Worm (Caenorhabditis elegans) whole organism, mixed stage, embryonic: ENCODE data around the gene clh-4.

Experiments used
- M03D4.4 ChIP-seq: sonication (generic microtip); optimal IDR thresholded peaks from 2 replicates; lab custom pipeline; 2017; ENCODE audit warnings: mild to moderate bottlenecking, missing genetic modification characterization, missing compliant biosample characterization
- bed-3 ChIP-seq: fragments of 200-800 bp; sonication (Bioruptor generic); optimal IDR thresholded peaks from 3 replicates; lab custom pipeline; 2018; ENCODE audit warnings: mild to moderate bottlenecking, missing genetic modification characterization, moderate library complexity, missing compliant biosample characterization
- blmp-1 ChIP-seq: fragments of 150-350 bp; optimal IDR thresholded peaks from 2 replicates; lab custom pipeline; 2014; ENCODE audit warnings: missing biosample characterization, missing genetic modification characterization
- ceh-43 ChIP-seq: fragments of 200-800 bp; sonication (Bioruptor generic); optimal IDR thresholded peaks from 2 replicates; lab custom pipeline; 2018; ENCODE audit warnings: mild to moderate bottlenecking, missing genetic modification characterization, moderate library complexity, missing compliant biosample characterization
- ceh-83 ChIP-seq: fragments of 200-800 bp; sonication (Bioruptor generic); optimal IDR thresholded peaks from 2 replicates; lab custom pipeline; 2018; ENCODE audit warnings: mild to moderate bottlenecking, missing genetic modification characterization, missing compliant biosample characterization
- ces-1 ChIP-seq: fragments of 150-350 bp; optimal IDR thresholded peaks from 2 replicates; lab custom pipeline; 2014; ENCODE audit warnings: missing biosample characterization, missing genetic modification reagents, missing genetic modification characterization
- cnd-1 ChIP-seq: fragments of 200-800 bp; sonication (Bioruptor generic); optimal IDR thresholded peaks from 2 replicates; lab custom pipeline; 2018; ENCODE audit warnings: mild to moderate bottlenecking, missing genetic modification characterization, missing compliant biosample characterization
- drap-1 ChIP-seq: fragments of 200-800 bp; sonication (Bioruptor generic); optimal IDR thresholded peaks from 3 replicates; lab custom pipeline; 2018; ENCODE audit warnings: mild to moderate bottlenecking, missing genetic modification characterization, missing compliant biosample characterization
- elt-1 ChIP-seq: sonication (generic microtip); optimal IDR thresholded peaks from 2 replicates; lab custom pipeline; 2017; ENCODE audit warnings: missing genetic modification characterization, mild to moderate bottlenecking, missing compliant biosample characterization, antibody characterized with exemption, moderate library complexity, borderline replicate concordance; ENCODE audit not compliant: insufficient read depth
- elt-3 ChIP-seq: fragments of 150-350 bp; optimal IDR thresholded peaks from 2 replicates; lab custom pipeline; 2014; ENCODE audit warnings: missing biosample characterization, missing genetic modification characterization
- flh-1 ChIP-seq: fragments of 200-800 bp; sonication (Bioruptor generic); optimal IDR thresholded peaks from 2 replicates; lab custom pipeline; 2018; ENCODE audit warnings: mild to moderate bottlenecking, missing genetic modification characterization, moderate library complexity, missing compliant biosample characterization
- ham-2 ChIP-seq: fragments of 200-800 bp; sonication (Bioruptor generic); optimal IDR thresholded peaks from 2 replicates; lab custom pipeline; 2018; ENCODE audit warnings: mild to moderate bottlenecking, missing genetic modification characterization, missing compliant biosample characterization
- hlh-1 ChIP-seq: fragments of 150-350 bp; optimal IDR thresholded peaks from 2 replicates; lab custom pipeline; 2014; ENCODE audit warnings: missing biosample characterization, missing genetic modification reagents, missing genetic modification characterization
- lin-13 ChIP-seq: fragments of 150-350 bp; optimal IDR thresholded peaks from 2 replicates; lab custom pipeline; 2014; ENCODE audit warnings: missing biosample characterization, missing genetic modification characterization
- lin-32 ChIP-seq: fragments of 200-800 bp; sonication (Bioruptor generic); optimal IDR thresholded peaks from 2 replicates; lab custom pipeline; 2018; ENCODE audit warnings: mild to moderate bottlenecking, missing genetic modification characterization, missing compliant biosample characterization
- lsy-2 ChIP-seq: fragments of 150-350 bp; optimal IDR thresholded peaks from 2 replicates; lab custom pipeline; 2014; ENCODE audit warnings: missing biosample characterization, missing genetic modification characterization
- mab-5 ChIP-seq: fragments of 150-350 bp; optimal IDR thresholded peaks from 2 replicates; lab custom pipeline; 2014; ENCODE audit warnings: missing biosample characterization, missing genetic modification characterization
- mep-1 ChIP-seq: fragments of 150-350 bp; optimal IDR thresholded peaks from 2 replicates; lab custom pipeline; 2017; ENCODE audit warnings: missing biosample characterization, missing genetic modification reagents, missing genetic modification characterization, inconsistent platforms
- mls-2 ChIP-seq: sonication (generic microtip); optimal IDR thresholded peaks from 2 replicates; lab custom pipeline; 2016; ENCODE audit warnings: mild to moderate bottlenecking, missing genetic modification characterization, moderate library complexity, missing compliant biosample characterization
- nhr-12 ChIP-seq: fragments of 150-350 bp; optimal IDR thresholded peaks from 2 replicates; lab custom pipeline; 2014; ENCODE audit warnings: missing biosample characterization, missing genetic modification characterization
- nhr-2 ChIP-seq: fragments of 150-350 bp; optimal IDR thresholded peaks from 2 replicates; lab custom pipeline; 2014; ENCODE audit warnings: missing biosample characterization, missing genetic modification characterization
- nhr-237 ChIP-seq: fragments of 150-350 bp; optimal IDR thresholded peaks from 2 replicates; lab custom pipeline; 2014; ENCODE audit warnings: missing biosample characterization, missing genetic modification characterization
- nhr-28 ChIP-seq: fragments of 150-350 bp; optimal IDR thresholded peaks from 2 replicates; lab custom pipeline; 2014; ENCODE audit warnings: missing biosample characterization, missing genetic modification characterization
- sem-2 ChIP-seq: fragments of 200-800 bp; sonication (Bioruptor generic); optimal IDR thresholded peaks from 2 replicates; lab custom pipeline; 2018; ENCODE audit warnings: mild to moderate bottlenecking, missing genetic modification characterization, missing compliant biosample characterization
- snpc-4 ChIP-seq: fragments of 150-350 bp; optimal IDR thresholded peaks from 2 replicates; lab custom pipeline; 2014; ENCODE audit warnings: missing biosample characterization, missing genetic modification characterization
- sptf-1 ChIP-seq: sonication (generic microtip); optimal IDR thresholded peaks from 2 replicates; lab custom pipeline; 2017; ENCODE audit warnings: mild to moderate bottlenecking, missing genetic modification characterization, moderate library complexity, missing compliant biosample characterization
- tbx-8 ChIP-seq: fragments of 200-800 bp; sonication (Bioruptor generic); optimal IDR thresholded peaks from 2 replicates; lab custom pipeline; 2018; ENCODE audit warnings: mild to moderate bottlenecking, missing genetic modification characterization, moderate library complexity, missing compliant biosample characterization
- unc-120 ChIP-seq: sonication (generic microtip); optimal IDR thresholded peaks from 2 replicates; lab custom pipeline; 2017; ENCODE audit warnings: missing genetic modification characterization, missing compliant biosample characterization; ENCODE audit not compliant: poor library complexity, severe bottlenecking
- unc-39 ChIP-seq: fragments of 150-350 bp; optimal IDR thresholded peaks from 2 replicates; lab custom pipeline; 2014; ENCODE audit warnings: missing biosample characterization, missing genetic modification characterization
- unc-62 ChIP-seq: fragments of 150-350 bp; optimal IDR thresholded peaks from 2 replicates; lab custom pipeline; 2014; ENCODE audit warnings: missing biosample characterization, missing genetic modification reagents, missing genetic modification characterization
- zip-8 ChIP-seq: fragments of 150-350 bp; optimal IDR thresholded peaks from 2 replicates; lab custom pipeline; 2014; ENCODE audit warnings: missing biosample characterization, missing genetic modification characterization
- ztf-11 ChIP-seq: fragments of 150-350 bp; optimal IDR thresholded peaks from 2 replicates; lab custom pipeline; 2014; ENCODE audit warnings: missing biosample characterization, missing genetic modification characterization

The clh-4 gene

DNA sequence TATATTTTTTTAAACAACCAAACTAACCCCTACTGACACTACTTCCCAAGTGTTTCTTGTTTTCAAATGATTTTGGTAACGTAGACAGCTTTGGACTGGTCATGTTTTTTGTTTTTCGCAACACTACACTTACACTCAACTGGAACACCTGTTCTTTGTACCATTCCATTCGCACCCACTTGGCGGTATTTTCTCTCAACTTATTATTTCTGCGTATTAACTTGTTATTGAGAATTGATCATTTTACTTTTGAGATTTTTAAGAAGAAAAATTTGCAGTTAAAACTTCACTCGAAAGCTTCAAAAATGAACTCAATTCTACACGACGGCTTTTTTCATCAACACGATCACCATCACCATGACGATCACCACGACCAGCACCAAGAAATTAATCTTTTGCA is 34.5 kb upstream of the clh-4 start, which contains the start of gene ZK470.2:
Gene ZK470.2, plus strand, starts transcription at position 301 of the 400 bp plus-strand sequence.
- TF ChIP-seq mep-1 (tag; lab: Kevin White, UChicago) (no peak), bed-3 (no peak), nhr-12 (tag; lab: Kevin White, UChicago) (no peak), sem-2 (GFP tag; lab: Kevin White, UChicago) (no peak), lsy-2 (tag; lab: Kevin White, UChicago) (no peak), nhr-28 (no peak), M03D4.4 (no peak), mls-2 (tag; lab: Kevin White, UChicago) (no peak), sptf-1 (no peak), elt-3 (no peak), cnd-1 (tag; lab: Kevin White, UChicago) (no peak), elt-1 (tag; lab: Kevin White, UChicago) (no peak), lin-13 (tag; lab: Kevin White, UChicago) (no peak), snpc-4 (no peak), nhr-237 (tag; lab: Kevin White, UChicago) (no peak), unc-120 (tag; lab: Kevin White, UChicago) (no peak), unc-62 (no peak), unc-39 (tag; lab: Kevin White, UChicago) (no peak)

DNA sequence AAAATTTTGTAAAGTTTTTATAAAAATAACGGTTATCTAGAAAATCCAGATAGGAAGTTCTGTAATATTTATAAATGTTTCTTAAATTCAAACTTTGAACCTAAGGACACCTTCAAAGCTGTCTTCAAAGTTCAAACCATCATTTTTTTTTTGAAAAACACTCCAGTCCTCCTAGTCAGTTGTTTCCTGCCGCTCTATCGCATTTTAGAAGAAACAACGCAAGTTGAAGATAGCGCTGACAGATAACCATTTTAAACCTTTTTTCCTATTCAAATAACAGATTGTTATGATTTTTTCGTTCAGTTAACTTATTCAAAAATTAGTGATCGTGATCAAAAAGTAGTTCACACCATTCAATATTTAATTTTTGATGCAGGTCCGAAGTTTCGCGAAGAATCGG is 33.0 kb upstream of the clh-4 start:
- TF ChIP-seq bed-3 (no peak), ceh-83 (GFP tag; lab: Kevin White, UChicago) (no peak), nhr-237 (tag; lab: Kevin White, UChicago) (no peak), elt-3 (no peak), zip-8 (no peak), snpc-4 (no peak), ces-1 (GFP tag; lab: Kevin White, UChicago) (no peak), hlh-1 (no peak), ham-2 (GFP tag; lab: Kevin White, UChicago) (no peak), nhr-2 (tag; lab: Kevin White, UChicago) (no peak), unc-62 (no peak)

DNA sequence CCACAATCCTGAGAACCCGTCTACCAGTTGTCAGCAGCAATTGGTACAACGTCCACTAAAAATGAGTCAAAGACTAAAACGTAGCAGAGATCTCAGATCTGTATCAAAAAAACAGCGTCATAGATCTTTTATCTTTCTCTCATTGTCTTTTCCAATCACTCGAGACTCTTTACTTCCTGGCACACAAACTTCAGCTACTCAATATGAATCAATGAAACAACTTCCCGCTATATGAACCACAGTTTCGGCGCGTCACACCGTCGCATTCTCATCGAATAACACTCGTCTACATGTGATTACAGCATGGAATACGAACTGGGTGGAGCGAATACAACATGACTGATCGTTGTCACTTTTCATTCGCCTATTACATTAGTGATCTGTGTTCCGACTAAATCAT is 31.9 kb upstream of the clh-4 start:
- TF ChIP-seq elt-1 (tag; lab: Kevin White, UChicago) (peak; percentile 23), unc-39 (tag; lab: Kevin White, UChicago) (no peak)

DNA sequence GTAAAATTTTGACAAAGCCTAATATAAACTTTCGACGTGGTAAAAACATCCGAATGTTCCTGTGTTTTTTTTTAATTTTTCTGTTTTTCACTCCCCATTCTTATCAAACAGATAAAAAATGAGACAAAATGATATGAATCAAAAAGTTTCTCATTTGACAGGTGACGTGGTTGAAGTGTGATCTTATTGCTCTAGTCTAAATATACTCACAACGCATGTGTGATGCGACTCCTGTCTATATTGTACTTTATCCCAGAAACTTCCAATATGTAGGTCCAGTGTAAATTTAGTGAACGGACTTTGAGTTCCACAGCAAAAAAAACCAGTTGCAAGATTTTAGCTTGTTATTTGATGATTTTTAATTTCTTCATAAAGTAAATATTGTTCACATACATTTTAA is 31.0 kb upstream of the clh-4 start:
- TF ChIP-seq ham-2 (GFP tag; lab: Kevin White, UChicago) (no peak), elt-3 (no peak), nhr-2 (tag; lab: Kevin White, UChicago) (no peak), ceh-43 (no peak), blmp-1 (tag; lab: Kevin White, UChicago) (no peak), ztf-11 (tag; lab: Kevin White, UChicago) (no peak), lin-13 (tag; lab: Kevin White, UChicago) (no peak), ceh-83 (GFP tag; lab: Kevin White, UChicago) (no peak), mab-5 (tag; lab: Kevin White, UChicago) (no peak), nhr-12 (tag; lab: Kevin White, UChicago) (no peak), M03D4.4 (no peak), drap-1 (GFP tag; lab: Kevin White, UChicago) (no peak), unc-39 (tag; lab: Kevin White, UChicago) (no peak), tbx-8 (no peak), flh-1 (GFP tag; lab: Kevin White, UChicago) (no peak), zip-8 (no peak)

DNA sequence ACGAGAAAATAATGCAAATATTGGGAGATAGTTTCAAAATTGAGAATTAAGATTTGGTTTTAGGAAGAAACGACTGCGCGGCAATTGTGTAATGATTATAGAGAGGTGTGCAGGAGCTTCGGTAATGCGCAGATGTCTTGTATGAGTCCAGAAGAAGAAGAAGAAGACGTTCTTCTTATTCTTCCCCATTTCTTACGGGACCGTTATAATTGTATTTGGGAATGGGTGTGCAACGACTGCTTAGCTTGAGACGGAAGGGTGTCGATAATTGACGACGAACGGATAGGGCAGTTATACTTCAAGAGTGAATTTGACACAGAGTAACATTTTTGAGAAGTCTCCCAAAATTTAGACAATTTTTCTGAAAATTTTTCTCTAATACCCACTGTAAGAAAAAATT is 28.3 kb upstream of the clh-4 start:
- TF ChIP-seq lin-32 (GFP tag; lab: Kevin White, UChicago) (no peak), bed-3 (no peak), lin-13 (tag; lab: Kevin White, UChicago) (no peak), ces-1 (GFP tag; lab: Kevin White, UChicago) (peak; percentile 86)
